Worm (Caenorhabditis elegans): ENCODE results near the gene H40L08.1.

DNA sequence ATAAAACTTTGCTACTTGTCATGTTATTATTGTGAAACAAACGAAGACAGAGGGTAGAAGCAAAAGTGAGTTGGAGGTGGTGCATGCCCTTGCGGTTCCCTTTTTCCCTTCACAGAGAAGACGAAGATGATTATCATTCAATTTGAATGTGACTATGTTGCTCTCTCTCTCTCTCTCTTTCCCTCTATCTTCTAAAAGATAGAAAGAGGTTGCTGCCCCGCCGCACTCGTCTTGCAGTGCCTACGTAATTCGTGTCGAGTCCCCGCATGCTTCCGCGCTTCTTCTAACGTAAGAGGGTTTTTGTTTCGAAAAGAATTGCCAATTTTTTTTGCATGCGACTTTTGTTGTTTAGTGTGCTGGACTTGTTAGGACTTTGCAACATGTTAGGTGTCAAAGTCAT lies 44.3 kb upstream of the H40L08.1 start:
- TF ChIP-seq drap-1 (GFP tag; optimal IDR thresholded peaks at IDR 0.05) = no peak
- no peak for TF ChIP-seq snpc-4 (tag; optimal IDR thresholded peaks at IDR 0.05)
- TF ChIP-seq unc-62 (GFP tag; optimal IDR thresholded peaks at IDR 0.05) = no peak
- no peak for TF ChIP-seq blmp-1 (tag; optimal IDR thresholded peaks at IDR 0.05)
- no peak for TF ChIP-seq mab-5 (tag; optimal IDR thresholded peaks at IDR 0.05)
- no peak for TF ChIP-seq lsy-2 (tag; optimal IDR thresholded peaks at IDR 0.05)
- TF ChIP-seq tbx-8 (GFP tag; optimal IDR thresholded peaks at IDR 0.05) = no peak
- TF ChIP-seq M03D4.4 (tag; optimal IDR thresholded peaks at IDR 0.05) = no peak
- no peak for TF ChIP-seq unc-39 (tag; optimal IDR thresholded peaks at IDR 0.05)
- no peak for TF ChIP-seq hlh-1 (tag; optimal IDR thresholded peaks at IDR 0.05)
- TF ChIP-seq nhr-237 (tag; optimal IDR thresholded peaks at IDR 0.05) = no peak
- no peak for TF ChIP-seq lin-13 (tag; optimal IDR thresholded peaks at IDR 0.05)
